Worm (Caenorhabditis elegans) whole organism, L4/young adult: ENCODE data around the gene F14D7.18.

Experiments used
- W03F9.2 ChIP-seq: fragments of 150-350 bp; optimal IDR thresholded peaks from 2 replicates; lab custom pipeline; 2014; ENCODE audit warnings: missing biosample characterization, missing genetic modification characterization
- dao-5 ChIP-seq: sonication (generic microtip); optimal IDR thresholded peaks from 2 replicates; lab custom pipeline; 2016; ENCODE audit warnings: missing genotype, missing genetic modification characterization, moderate library complexity, missing compliant biosample characterization
- him-1 ChIP-seq: sonication (generic microtip); optimal IDR thresholded peaks from 2 replicates; lab custom pipeline; 2016; ENCODE audit warnings: missing genotype, missing genetic modification reagents, missing genetic modification characterization, missing compliant biosample characterization

- TF ChIP-seq W03F9.2 (tag; lab: Kevin White, UChicago), result no peak
- no peak for TF ChIP-seq him-1
- TF ChIP-seq dao-5 (tag; lab: Kevin White, UChicago), result no peak
Measured at ce11 chrV:14324502-14325467, 34.2 kb upstream of the F14D7.18 start, which contains the start of the genes F47B8.4 and F47B8.18.
